Fruit fly (Drosophila melanogaster) whole organism, wandering third instar larva: ENCODE data around the gene CG17982.

ENCODE experiments used
- Abd-B ChIP-seq: fragments of >200 bp; optimal IDR thresholded peaks from 2 replicates; lab custom pipeline; 2017; ENCODE audit warnings: missing biosample characterization, missing genetic modification characterization
- CG32264 ChIP-seq: fragments of 200-800 bp; sonication (Bioruptor generic); optimal IDR thresholded peaks from 2 replicates; lab custom pipeline; 2016; ENCODE audit warnings: missing biosample characterization, missing genetic modification characterization
- CG9705 ChIP-seq: fragments of 200-800 bp; sonication (Bioruptor generic); optimal IDR thresholded peaks from 2 replicates; lab custom pipeline; 2018; ENCODE audit warnings: missing biosample characterization, mild to moderate bottlenecking, missing genetic modification characterization
- CrebA ChIP-seq: fragments of 200-800 bp; sonication (Bioruptor generic); optimal IDR thresholded peaks from 2 replicates; lab custom pipeline; 2016; ENCODE audit warnings: missing biosample characterization, mild to moderate bottlenecking, missing genetic modification characterization, borderline replicate concordance
- Dfd ChIP-seq: fragments of >200 bp; optimal IDR thresholded peaks from 2 replicates; lab custom pipeline; 2017; ENCODE audit warnings: missing biosample characterization, missing genetic modification characterization
- Dif ChIP-seq: fragments of 200-275, 200-300 bp; sonication (Bioruptor generic); optimal IDR thresholded peaks from 2 replicates; lab custom pipeline; 2018; ENCODE audit warnings: missing biosample characterization, missing genetic modification characterization; ENCODE audit not compliant: partially characterized antibody
- GATAd ChIP-seq: sonication (Bioruptor generic); optimal IDR thresholded peaks from 2 replicates; lab custom pipeline; 2016; ENCODE audit warnings: missing biosample characterization, missing genetic modification characterization
- HLH106 ChIP-seq: fragments of 200-800 bp; optimal IDR thresholded peaks from 3 replicates; lab custom pipeline; 2019; ENCODE audit warnings: missing biosample characterization, mild to moderate bottlenecking, missing genetic modification characterization, moderate library complexity
- Hnf4 ChIP-seq: fragments of 200-800 bp; sonication (Bioruptor generic); optimal IDR thresholded peaks from 2 replicates; lab custom pipeline; 2016; ENCODE audit warnings: missing biosample characterization, mild to moderate bottlenecking, missing genetic modification characterization
- Hr78 ChIP-seq: fragments of >200 bp; optimal IDR thresholded peaks from 2 replicates; lab custom pipeline; 2017; ENCODE audit warnings: missing biosample characterization, missing genetic modification characterization
- Hr83 ChIP-seq: fragments of 200-300 bp; sonication (Bioruptor generic); optimal IDR thresholded peaks from 2 replicates; lab custom pipeline; 2016; ENCODE audit warnings: missing biosample characterization, mild to moderate bottlenecking, missing genetic modification characterization, moderate library complexity; ENCODE audit not compliant: poor library complexity, severe bottlenecking
- Jra ChIP-seq: sonication (Bioruptor generic); optimal IDR thresholded peaks from 2 replicates; lab custom pipeline; 2016; ENCODE audit warnings: missing biosample characterization, missing genetic modification characterization
- Mio ChIP-seq: sonication (Bioruptor generic); optimal IDR thresholded peaks from 2 replicates; lab custom pipeline; 2016; ENCODE audit warnings: missing biosample characterization, missing genetic modification characterization
- Myc ChIP-seq: fragments of >200 bp; optimal IDR thresholded peaks from 2 replicates; lab custom pipeline; 2017
- N ChIP-seq: fragments of >200 bp; optimal IDR thresholded peaks from 2 replicates; lab custom pipeline; 2018; ENCODE audit warnings: missing biosample characterization, missing external identifiers, missing genetic modification characterization
- OdsH ChIP-seq: fragments of 200-800 bp; sonication (Bioruptor generic); optimal IDR thresholded peaks from 2 replicates; lab custom pipeline; 2016; ENCODE audit warnings: missing biosample characterization, mild to moderate bottlenecking, missing genetic modification characterization
- Rel ChIP-seq, 2 experiments: fragments of 200-800 bp; sonication (Bioruptor generic) in 1 of 2; optimal IDR thresholded peaks; 2 replicates in 1 of 2; 3 replicates in 1 of 2; lab custom pipeline; 2016 to 2019; ENCODE audit warnings: mild to moderate bottlenecking in 2 of 2, missing biosample characterization in 2 of 2, missing genetic modification characterization in 2 of 2, moderate library complexity in 1 of 2
- Sp1 ChIP-seq: fragments of 200-800 bp; sonication (Bioruptor generic); optimal IDR thresholded peaks from 3 replicates; lab custom pipeline; 2019; ENCODE audit warnings: missing biosample characterization, mild to moderate bottlenecking, missing genetic modification characterization, moderate library complexity
- Vsx2 ChIP-seq: fragments of 200-300, 225-300 bp; sonication (Bioruptor generic); optimal IDR thresholded peaks from 2 replicates; lab custom pipeline; 2018; ENCODE audit warnings: missing biosample characterization, missing genetic modification characterization; ENCODE audit not compliant: partially characterized antibody
- br ChIP-seq: fragments of 200-800 bp; sonication (Bioruptor generic); optimal IDR thresholded peaks from 2 replicates; lab custom pipeline; 2016; ENCODE audit warnings: missing biosample characterization, missing genetic modification characterization
- brk ChIP-seq: fragments of 200-800 bp; sonication (Bioruptor generic); optimal IDR thresholded peaks from 2 replicates; lab custom pipeline; 2016; ENCODE audit warnings: missing biosample characterization, mild to moderate bottlenecking, missing genetic modification characterization
- dl ChIP-seq, 2 experiments: fragments of 175-275, 200-275 bp in 1 of 2; fragments of 200-275 bp in 1 of 2; sonication (Bioruptor generic); optimal IDR thresholded peaks; lab custom pipeline; 2018; ENCODE audit warnings: mild to moderate bottlenecking in 2 of 2, missing biosample characterization in 2 of 2, missing genetic modification characterization in 2 of 2, moderate library complexity in 2 of 2; ENCODE audit not compliant: partially characterized antibody in 2 of 2, insufficient read depth in 1 of 2
- dmrt93B ChIP-seq: fragments of 200-800 bp; sonication (Bioruptor generic); optimal IDR thresholded peaks from 2 replicates; lab custom pipeline; 2018; ENCODE audit warnings: missing biosample characterization, mild to moderate bottlenecking, missing genetic modification characterization
- dsf ChIP-seq: sonication (Bioruptor generic); optimal IDR thresholded peaks from 2 replicates; lab custom pipeline; 2016; ENCODE audit warnings: missing biosample characterization, missing genetic modification characterization, borderline replicate concordance
- ey ChIP-seq: fragments of 200-800 bp; sonication (Bioruptor generic); optimal IDR thresholded peaks from 2 replicates; lab custom pipeline; 2016; ENCODE audit warnings: missing biosample characterization, missing genetic modification characterization
- foxo ChIP-seq, 2 experiments: fragments of 200-800 bp; sonication (Bioruptor generic); optimal IDR thresholded peaks; 2 replicates in 1 of 2; 3 replicates in 1 of 2; lab custom pipeline; 2016 to 2017; ENCODE audit warnings: missing biosample characterization in 2 of 2, missing genetic modification characterization in 2 of 2
- fru ChIP-seq: fragments of 200-800 bp; sonication (Bioruptor generic); optimal IDR thresholded peaks from 3 replicates; lab custom pipeline; 2016; ENCODE audit warnings: missing biosample characterization, mild to moderate bottlenecking, missing genetic modification characterization
- h ChIP-seq: fragments of 200-800 bp; sonication (Bioruptor generic); optimal IDR thresholded peaks from 3 replicates; lab custom pipeline; 2016; ENCODE audit warnings: missing biosample characterization, mild to moderate bottlenecking, missing genetic modification characterization
- jim ChIP-seq: fragments of 175-275, 200-325 bp; sonication (Bioruptor generic); optimal IDR thresholded peaks from 2 replicates; lab custom pipeline; 2016; ENCODE audit warnings: missing biosample characterization, mild to moderate bottlenecking, missing genetic modification characterization
- lola ChIP-seq: fragments of >200 bp; optimal IDR thresholded peaks from 2 replicates; lab custom pipeline; 2017; ENCODE audit warnings: missing biosample characterization, missing genetic modification characterization
- pan ChIP-seq: fragments of >200 bp; optimal IDR thresholded peaks from 2 replicates; lab custom pipeline; 2017
- psq ChIP-seq: fragments of 200-800 bp; sonication (Bioruptor generic); optimal IDR thresholded peaks from 3 replicates; lab custom pipeline; 2017; ENCODE audit warnings: missing biosample characterization, mild to moderate bottlenecking, missing genetic modification characterization, moderate library complexity
- rgr ChIP-seq: fragments of 200-800 bp; sonication (Bioruptor generic); optimal IDR thresholded peaks from 3 replicates; lab custom pipeline; 2016; ENCODE audit warnings: missing biosample characterization, mild to moderate bottlenecking, missing genetic modification characterization
- sage ChIP-seq: fragments of 200-800 bp; sonication (Bioruptor generic); optimal IDR thresholded peaks from 2 replicates; lab custom pipeline; 2016; ENCODE audit warnings: missing biosample characterization, mild to moderate bottlenecking, missing genetic modification characterization
- sv ChIP-seq: fragments of 200-800 bp; sonication (Bioruptor generic); optimal IDR thresholded peaks from 3 replicates; lab custom pipeline; 2016; ENCODE audit warnings: missing biosample characterization, missing genetic modification characterization
- tai ChIP-seq: sonication (Bioruptor generic); optimal IDR thresholded peaks from 2 replicates; lab custom pipeline; 2016; ENCODE audit warnings: missing biosample characterization, missing genetic modification characterization
- usp ChIP-seq: fragments of >200 bp; optimal IDR thresholded peaks from 2 replicates; lab custom pipeline; 2017; ENCODE audit warnings: missing biosample characterization, missing genetic modification characterization
- woc ChIP-seq: sonication (Bioruptor generic); optimal IDR thresholded peaks from 2 replicates; lab custom pipeline; 2016; ENCODE audit warnings: missing biosample characterization, mild to moderate bottlenecking, missing genetic modification characterization

Gene CG17982

DNA sequence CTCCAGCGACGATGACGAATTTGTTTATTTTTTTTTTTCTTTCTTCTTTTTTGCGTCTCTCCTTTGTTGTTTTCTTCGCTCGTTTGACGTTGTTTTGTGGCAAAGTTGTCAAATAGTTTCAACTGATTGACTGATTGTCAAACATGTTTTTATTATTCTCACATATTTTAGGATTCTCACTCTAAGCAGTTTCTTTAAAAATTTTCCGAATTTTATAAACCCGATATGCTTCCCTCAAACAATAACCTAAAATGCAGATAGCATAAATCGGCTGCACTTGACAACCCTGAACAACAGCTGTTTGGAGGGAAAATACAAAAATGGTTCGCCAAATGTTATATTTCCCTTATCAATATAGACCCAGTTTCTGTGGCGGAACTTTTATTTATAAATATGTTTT is at the start of gene CG17982:
TSS of gene CG17982 (minus strand) at position 299 of the 400 bp plus-strand sequence.
- peak; percentile 81 to 95 for TF ChIP-seq foxo (GFP tag; optimal IDR thresholded peaks at IDR 0.05; lab: Kevin White, UChicago)
- TF ChIP-seq h (GFP tag; lab: Kevin White, UChicago) = peak; percentile 94
- peak; percentile 81 for TF ChIP-seq dsf (GFP tag; lab: Kevin White, UChicago)
- peak; percentile 89 for TF ChIP-seq OdsH
- peak; percentile 93 for TF ChIP-seq fru (GFP tag; lab: Kevin White, UChicago)
- TF ChIP-seq N (GFP tag; lab: Kevin White, UChicago) = no peak
- no peak for TF ChIP-seq Dif (GFP tag; lab: Kevin White, UChicago)
- peak; percentile 73 for TF ChIP-seq Rel (GFP tag; optimal IDR thresholded peaks at IDR 0.05; lab: Kevin White, UChicago)
- TF ChIP-seq Rel (tag; optimal IDR thresholded peaks at IDR 0.05; lab: Kevin White, UChicago) = peak; percentile 99
- TF ChIP-seq CrebA (GFP tag; lab: Kevin White, UChicago) = no peak
- peak; percentile 94 for TF ChIP-seq br (GFP tag; lab: Kevin White, UChicago)
- TF ChIP-seq CG9705 (GFP tag; lab: Kevin White, UChicago) = peak; percentile 88
- peak; percentile 42 for TF ChIP-seq Mio (GFP tag; lab: Kevin White, UChicago)
- TF ChIP-seq dmrt93B (GFP tag; lab: Kevin White, UChicago) = no peak
- no peak for TF ChIP-seq Hr78 (GFP tag; lab: Kevin White, UChicago)
- TF ChIP-seq CG32264 (GFP tag; lab: Kevin White, UChicago) = peak; percentile 83
- TF ChIP-seq Hnf4 (GFP tag; lab: Kevin White, UChicago) = no peak
- TF ChIP-seq ey (GFP tag; lab: Kevin White, UChicago) = peak; percentile 93
- TF ChIP-seq Myc = no peak
- TF ChIP-seq dl (GFP tag; optimal IDR thresholded peaks at IDR 0.05; lab: Kevin White, UChicago; ENCODE audit: insufficient read depth in 1 of 2, partially characterized antibody in 2 of 2) = no peak
- peak; percentile 85 for TF ChIP-seq GATAd (GFP tag; lab: Kevin White, UChicago)
- no peak for TF ChIP-seq Abd-B (GFP tag; lab: Kevin White, UChicago)
- peak; percentile 95 for TF ChIP-seq rgr
- TF ChIP-seq Dfd (GFP tag; lab: Kevin White, UChicago) = no peak
- peak; percentile 17 for TF ChIP-seq sv
- peak; percentile 81 for TF ChIP-seq sage
- peak; percentile 86 for TF ChIP-seq woc (GFP tag; lab: Kevin White, UChicago)
- no peak for TF ChIP-seq lola (GFP tag; lab: Kevin White, UChicago)
- TF ChIP-seq usp = no peak
- no peak for TF ChIP-seq brk (GFP tag; lab: Kevin White, UChicago)
- TF ChIP-seq tai = no peak
- no peak for TF ChIP-seq pan (lab: Kevin White, UChicago)
- peak; percentile 92 for TF ChIP-seq Sp1 (GFP tag; lab: Kevin White, UChicago)
- TF ChIP-seq HLH106 (tag; lab: Kevin White, UChicago) = peak; percentile 92
- TF ChIP-seq Jra = peak; percentile 93
- TF ChIP-seq jim (GFP tag; lab: Kevin White, UChicago) = no peak
- TF ChIP-seq Hr83 (GFP tag; lab: Kevin White, UChicago) = peak; percentile 91
- peak; percentile 98 for TF ChIP-seq psq (GFP tag; lab: Kevin White, UChicago)
- TF ChIP-seq Vsx2 (GFP tag; lab: Kevin White, UChicago) = no peak

DNA sequence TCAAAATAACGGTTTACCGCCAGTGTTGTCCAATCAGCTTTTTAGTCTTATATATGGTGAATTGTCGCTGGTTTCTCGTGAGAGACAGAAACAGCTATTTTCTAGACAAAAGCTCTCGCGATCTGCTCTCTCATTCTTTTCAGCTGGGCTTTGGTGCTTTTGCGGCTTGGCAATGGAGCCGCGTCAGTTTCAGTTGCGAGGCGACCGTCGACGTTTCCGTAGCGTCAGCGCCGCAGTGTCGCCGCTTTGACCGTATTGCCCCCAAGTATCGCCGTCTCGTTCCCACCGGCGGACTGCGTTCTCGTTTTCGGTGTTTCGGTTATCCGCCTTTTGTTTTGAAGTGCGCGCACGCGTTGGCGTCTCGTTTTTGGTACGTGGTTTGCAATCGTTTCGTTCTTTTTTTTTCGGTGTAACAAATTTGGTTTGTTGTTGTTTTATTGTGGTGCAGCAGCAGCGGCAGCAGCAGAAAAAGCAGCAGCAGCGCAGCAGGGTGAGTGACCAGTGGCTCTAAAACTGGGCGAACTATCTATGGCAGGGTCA is 49.5 kb upstream of the CG17982 start:
- TF ChIP-seq fru (GFP tag; lab: Kevin White, UChicago) (peak; percentile 30), Myc (peak; percentile 86), Sp1 (GFP tag; lab: Kevin White, UChicago) (peak; percentile 6), brk (GFP tag; lab: Kevin White, UChicago) (peak; percentile 9), N (GFP tag; lab: Kevin White, UChicago) (no peak), GATAd (GFP tag; lab: Kevin White, UChicago) (no peak), CrebA (GFP tag; lab: Kevin White, UChicago) (no peak), br (GFP tag; lab: Kevin White, UChicago) (peak; percentile 19), Dfd (GFP tag; lab: Kevin White, UChicago) (no peak), sage (no peak), woc (GFP tag; lab: Kevin White, UChicago) (peak; percentile 48), HLH106 (tag; lab: Kevin White, UChicago) (peak; percentile 21), tai (no peak), Vsx2 (GFP tag; lab: Kevin White, UChicago) (no peak), psq (GFP tag; lab: Kevin White, UChicago) (peak; percentile 45), dmrt93B (GFP tag; lab: Kevin White, UChicago) (no peak), OdsH (peak; percentile 46), Hnf4 (GFP tag; lab: Kevin White, UChicago) (peak; percentile 43), ey (GFP tag; lab: Kevin White, UChicago) (peak; percentile 42), Hr78 (GFP tag; lab: Kevin White, UChicago) (no peak), Hr83 (GFP tag; lab: Kevin White, UChicago) (peak; percentile 10), pan (lab: Kevin White, UChicago) (no peak), jim (GFP tag; lab: Kevin White, UChicago) (no peak), dl (GFP tag; optimal IDR thresholded peaks at IDR 0.05; lab: Kevin White, UChicago; ENCODE audit: insufficient read depth in 1 of 2, partially characterized antibody in 2 of 2) (no peak), usp (no peak), Jra (peak; percentile 17), Mio (GFP tag; lab: Kevin White, UChicago) (no peak), lola (GFP tag; lab: Kevin White, UChicago) (no peak), CG32264 (GFP tag; lab: Kevin White, UChicago) (no peak), Rel (GFP tag; optimal IDR thresholded peaks at IDR 0.05; lab: Kevin White, UChicago) (no peak), Rel (tag; optimal IDR thresholded peaks at IDR 0.05; lab: Kevin White, UChicago) (peak; percentile 45), rgr (peak; percentile 34), h (GFP tag; lab: Kevin White, UChicago) (peak; percentile 68), dsf (GFP tag; lab: Kevin White, UChicago) (no peak), sv (no peak), Abd-B (GFP tag; lab: Kevin White, UChicago) (no peak), CG9705 (GFP tag; lab: Kevin White, UChicago) (no peak), foxo (GFP tag; optimal IDR thresholded peaks at IDR 0.05; lab: Kevin White, UChicago) (peak in 1 of 2 experiments; percentile 40), Dif (GFP tag; lab: Kevin White, UChicago) (no peak)
